Worm (Caenorhabditis elegans): ENCODE measurements around the gene T12A7.2.

Gene T12A7.2

ce11 chrIV:11787793-11788192 is 26.9 kb upstream of the T12A7.2 start:
- TF ChIP-seq sem-4 (tag; optimal IDR thresholded peaks at IDR 0.05) = no peak
- TF ChIP-seq lin-11 (tag; optimal IDR thresholded peaks at IDR 0.05) = no peak
- TF ChIP-seq mbf-1 (tag; optimal IDR thresholded peaks at IDR 0.05) = no peak
- TF ChIP-seq ztf-1 (GFP tag; conservative IDR thresholded peaks at IDR 0.05) = no peak
- no peak for TF ChIP-seq fos-1 (tag; optimal IDR thresholded peaks at IDR 0.05)
- no peak for TF ChIP-seq unc-55 (GFP tag; optimal IDR thresholded peaks at IDR 0.05)
- no peak for TF ChIP-seq R02D3.7 (tag; optimal IDR thresholded peaks at IDR 0.05)
- TF ChIP-seq ceh-16 (tag; optimal IDR thresholded peaks at IDR 0.05) = no peak
- TF ChIP-seq lin-39 (tag; optimal IDR thresholded peaks at IDR 0.05) = no peak
- no peak for TF ChIP-seq lsy-2 (tag; optimal IDR thresholded peaks at IDR 0.05)
- TF ChIP-seq unc-39 (tag; optimal IDR thresholded peaks at IDR 0.05) = no peak

- peak; percentile 73 for TF ChIP-seq unc-55 (GFP tag; optimal IDR thresholded peaks at IDR 0.05)
- no peak for TF ChIP-seq ceh-82 (tag; optimal IDR thresholded peaks at IDR 0.05)
- no peak for TF ChIP-seq nhr-11 (tag; optimal IDR thresholded peaks at IDR 0.05)
- TF ChIP-seq lin-13 (GFP tag; optimal IDR thresholded peaks at IDR 0.05) = no peak
- no peak for TF ChIP-seq sma-9 (GFP tag; optimal IDR thresholded peaks at IDR 0.05)
- no peak for TF ChIP-seq sma-9 (tag; optimal IDR thresholded peaks at IDR 0.05)
- TF ChIP-seq mdl-1 (tag; optimal IDR thresholded peaks at IDR 0.05) = no peak
- no peak for TF ChIP-seq fos-1 (tag; optimal IDR thresholded peaks at IDR 0.05)
- no peak for TF ChIP-seq ama-1 (optimal IDR thresholded peaks at IDR 0.05)
- TF ChIP-seq lsy-2 (tag; optimal IDR thresholded peaks at IDR 0.05) = peak in 1 of 2 experiments; percentile 8
- TF ChIP-seq nhr-25 (tag; optimal IDR thresholded peaks at IDR 0.05) = no peak
- no peak for TF ChIP-seq nhr-6 (tag; optimal IDR thresholded peaks at IDR 0.05)
- no peak for TF ChIP-seq gmeb-1 (tag; optimal IDR thresholded peaks at IDR 0.05)
- TF ChIP-seq ztf-1 (GFP tag; conservative IDR thresholded peaks at IDR 0.05) = no peak
- no peak for TF ChIP-seq nhr-21 (tag; optimal IDR thresholded peaks at IDR 0.05)
Measured at ce11 chrIV:11785064-11785840, 24.3 kb upstream of the T12A7.2 start.

- TF ChIP-seq peb-1 (tag; optimal IDR thresholded peaks at IDR 0.05) = no peak
- no peak for TF ChIP-seq sem-4 (tag; optimal IDR thresholded peaks at IDR 0.05)
- no peak for TF ChIP-seq ztf-4 (tag; optimal IDR thresholded peaks at IDR 0.05)
- TF ChIP-seq ztf-11 (tag; optimal IDR thresholded peaks at IDR 0.05) = no peak
- TF ChIP-seq nhr-11 (tag; optimal IDR thresholded peaks at IDR 0.05) = no peak
- TF ChIP-seq nhr-25 (tag; optimal IDR thresholded peaks at IDR 0.05) = no peak
- no peak for TF ChIP-seq elt-1 (tag; optimal IDR thresholded peaks at IDR 0.05)
- TF ChIP-seq F13H6.1 (tag; optimal IDR thresholded peaks at IDR 0.05) = no peak
- no peak for TF ChIP-seq snpc-4 (tag; optimal IDR thresholded peaks at IDR 0.05)
- no peak for TF ChIP-seq lsy-2 (tag; optimal IDR thresholded peaks at IDR 0.05)
Measured at ce11 chrIV:11782846-11783245, 21.9 kb upstream of the T12A7.2 start.

ce11 chrIV:11779028-11779427 is 18.1 kb upstream of the T12A7.2 start, which contains the start of gene lpr-2:
Gene lpr-2 (plus strand): TSS chrIV:11779216.
- TF ChIP-seq fos-1 (tag; optimal IDR thresholded peaks at IDR 0.05) = no peak
- no peak for TF ChIP-seq nhr-11 (tag; optimal IDR thresholded peaks at IDR 0.05)
- TF ChIP-seq ceh-16 (tag; optimal IDR thresholded peaks at IDR 0.05) = no peak
- TF ChIP-seq ztf-11 (tag; optimal IDR thresholded peaks at IDR 0.05) = no peak
- TF ChIP-seq dmd-4 (tag; optimal IDR thresholded peaks at IDR 0.05) = no peak
- no peak for TF ChIP-seq ama-1 (optimal IDR thresholded peaks at IDR 0.05)
- TF ChIP-seq lin-13 (GFP tag; optimal IDR thresholded peaks at IDR 0.05) = no peak
- TF ChIP-seq nhr-23 (tag; optimal IDR thresholded peaks at IDR 0.05) = no peak
- TF ChIP-seq R02D3.7 (tag; optimal IDR thresholded peaks at IDR 0.05) = no peak
- no peak for TF ChIP-seq elt-3 (tag; optimal IDR thresholded peaks at IDR 0.05)
- no peak for TF ChIP-seq egl-27 (tag; optimal IDR thresholded peaks at IDR 0.05)
- TF ChIP-seq elt-1 (tag; optimal IDR thresholded peaks at IDR 0.05) = no peak
- TF ChIP-seq alr-1 (tag; optimal IDR thresholded peaks at IDR 0.05) = no peak
- no peak for TF ChIP-seq mab-5 (tag; optimal IDR thresholded peaks at IDR 0.05)

- TF ChIP-seq unc-55 (GFP tag; optimal IDR thresholded peaks at IDR 0.05) (peak; percentile 35), nhr-129 (tag; optimal IDR thresholded peaks at IDR 0.05) (no peak)
Measured at ce11 chrIV:11776968-11777467, 16.1 kb upstream of the T12A7.2 start.

All from whole organism, L2 larva.